Worm (Caenorhabditis elegans) whole organism, dauer: ENCODE data around the gene dnj-11.

Experiments used
- unc-62 ChIP-seq: sonication (generic microtip); optimal IDR thresholded peaks from 2 replicates; lab custom pipeline; 2017; ENCODE audit warnings: missing biosample characterization, missing genetic modification reagents, missing genetic modification characterization

The dnj-11 gene

ce11 chrIV:6585397-6585921, at the start of gene dnj-11, which contains the start of gene F38A5.2:
Gene dnj-11, plus strand, starts transcription at chrIV:6585871.
Gene F38A5.2, minus strand, starts transcription at chrIV:6585400.
- no peak for TF ChIP-seq unc-62 (GFP tag; lab: Kevin White, UChicago)

DNA sequence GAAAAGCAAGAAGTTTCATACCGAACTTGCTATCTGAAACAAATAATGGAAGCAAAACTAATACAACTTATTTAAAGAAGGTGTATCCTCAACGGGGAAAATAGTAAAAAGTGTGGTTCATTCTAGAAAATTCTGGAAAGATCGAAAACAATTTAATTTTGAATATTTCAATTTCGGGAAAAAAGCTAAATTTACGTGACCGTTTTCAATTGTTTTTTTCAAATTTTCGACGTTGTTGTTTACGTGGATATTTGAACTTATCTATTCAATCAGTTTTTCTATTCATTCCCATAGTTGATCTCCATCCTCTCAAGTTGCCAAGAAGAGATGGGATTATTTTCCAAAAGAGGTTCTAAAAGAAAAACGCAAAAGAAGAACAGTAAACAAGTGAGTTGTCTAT, 49.8 kb upstream of the dnj-11 start, which contains the start of gene C01G5.3:
Gene C01G5.3 (plus strand): TSS at position 301 of the 400 bp plus-strand sequence.
- TF ChIP-seq unc-62 (GFP tag; lab: Kevin White, UChicago), result no peak

DNA sequence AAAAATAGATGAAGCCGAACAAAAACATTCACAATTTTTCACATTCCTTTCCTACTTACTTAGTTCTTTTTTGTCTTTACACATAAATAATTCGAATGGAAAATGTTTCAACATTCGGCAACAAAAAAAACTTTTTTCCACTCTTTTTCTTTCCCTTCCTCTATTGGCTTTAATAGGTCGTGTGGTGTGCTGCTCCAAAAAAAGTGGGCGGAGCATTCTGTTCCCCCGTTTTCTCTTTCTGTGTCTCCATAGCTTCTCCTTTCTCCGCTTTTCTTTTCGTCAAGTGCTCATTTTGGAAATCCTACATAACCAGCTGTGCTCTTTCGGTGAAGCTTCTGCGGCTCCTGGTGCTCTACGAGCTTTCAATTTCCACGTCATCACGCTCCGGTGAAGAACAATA, 44.2 kb upstream of the dnj-11 start, which contains the start of gene C01G5.25:
Gene C01G5.25 (plus strand): TSS at position 250 of the 400 bp plus-strand sequence.
- no peak for TF ChIP-seq unc-62 (GFP tag; lab: Kevin White, UChicago)

ce11 chrIV:6542962-6543361, 42.7 kb upstream of the dnj-11 start:
- no peak for TF ChIP-seq unc-62 (GFP tag; lab: Kevin White, UChicago)

DNA sequence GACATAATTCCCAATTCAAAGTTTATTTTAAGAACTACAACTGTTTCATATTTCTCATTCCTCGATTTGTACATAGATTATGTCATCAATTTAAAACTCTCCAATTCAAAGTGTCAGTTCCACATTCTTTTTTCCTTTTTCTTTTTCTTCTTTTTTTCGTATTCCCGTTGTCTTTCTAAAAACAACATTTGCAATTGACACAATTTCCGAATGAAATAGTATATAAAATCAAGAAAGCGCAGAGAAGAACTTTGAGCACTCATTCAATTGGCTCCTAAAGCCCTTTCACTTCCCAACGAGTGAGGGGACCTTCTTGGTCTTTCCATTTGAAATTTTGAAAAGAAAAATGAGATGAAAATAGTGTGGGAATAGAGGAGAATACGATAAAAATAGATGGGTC, 38.3 kb upstream of the dnj-11 start:
- TF ChIP-seq unc-62 (GFP tag; lab: Kevin White, UChicago), result no peak

DNA sequence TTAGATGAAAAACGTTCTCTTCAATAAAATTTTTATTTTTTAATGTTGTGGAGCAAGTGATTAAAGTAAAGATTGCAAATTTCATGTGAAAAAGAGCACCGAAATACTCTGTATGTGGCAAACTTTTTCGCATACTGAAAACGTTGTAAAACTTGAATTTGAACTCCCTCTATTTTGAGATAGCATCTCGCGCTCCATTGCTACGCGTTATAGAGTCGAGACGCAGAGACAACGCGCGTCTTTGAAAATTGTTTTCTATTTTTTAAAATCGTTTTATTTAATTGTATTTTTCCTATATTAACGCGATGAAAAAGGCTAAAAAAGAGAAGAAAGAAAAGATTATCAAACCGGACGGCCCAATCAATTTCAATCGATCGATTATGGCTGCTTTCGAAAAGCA, 37.1 kb upstream of the dnj-11 start, which contains the start of gene fan-1:
Gene fan-1 (plus strand): TSS at position 78 of the 400 bp plus-strand sequence.
- TF ChIP-seq unc-62 (GFP tag; lab: Kevin White, UChicago), result no peak

ce11 chrIV:6552036-6552435, 33.6 kb upstream of the dnj-11 start:
- no peak for TF ChIP-seq unc-62 (GFP tag; lab: Kevin White, UChicago)

DNA sequence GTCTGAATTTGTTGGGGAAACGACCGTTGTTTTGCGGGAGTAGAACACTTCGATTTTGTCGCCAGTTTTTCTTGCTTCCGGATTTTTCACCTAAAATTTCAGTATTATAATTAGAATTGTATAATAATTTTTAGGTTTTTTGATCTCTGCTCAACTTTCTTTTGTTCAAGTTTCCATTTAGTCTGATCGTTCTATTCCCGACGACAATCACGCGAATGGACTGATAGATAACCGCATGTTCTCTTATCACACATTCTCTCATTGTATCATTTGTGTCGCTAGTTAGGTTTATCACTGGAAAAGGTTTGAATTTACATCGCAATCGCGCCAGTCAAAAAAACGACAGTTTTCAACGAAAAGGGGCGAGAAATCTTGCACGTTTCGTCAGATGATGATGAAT, 30.8 kb upstream of the dnj-11 start:
- no peak for TF ChIP-seq unc-62 (GFP tag; lab: Kevin White, UChicago)

ce11 chrIV:6555388-6556330, 30.0 kb upstream of the dnj-11 start, which contains the start of gene paqr-1:
Gene paqr-1, minus strand, starts transcription at chrIV:6555438.
- TF ChIP-seq unc-62 (GFP tag; lab: Kevin White, UChicago), result no peak

ce11 chrIV:6556624-6557368, 28.9 kb upstream of the dnj-11 start, which contains the start of gene try-3:
Gene try-3, plus strand, starts transcription at chrIV:6557155.
- no peak for TF ChIP-seq unc-62 (GFP tag; lab: Kevin White, UChicago)

ce11 chrIV:6560434-6560833, 25.2 kb upstream of the dnj-11 start, which contains the start of gene best-9:
Gene best-9, plus strand, starts transcription at chrIV:6560734.
- no peak for TF ChIP-seq unc-62 (GFP tag; lab: Kevin White, UChicago)

ce11 chrIV:6562039-6562438, 23.6 kb upstream of the dnj-11 start:
- TF ChIP-seq unc-62 (GFP tag; lab: Kevin White, UChicago), result no peak

DNA sequence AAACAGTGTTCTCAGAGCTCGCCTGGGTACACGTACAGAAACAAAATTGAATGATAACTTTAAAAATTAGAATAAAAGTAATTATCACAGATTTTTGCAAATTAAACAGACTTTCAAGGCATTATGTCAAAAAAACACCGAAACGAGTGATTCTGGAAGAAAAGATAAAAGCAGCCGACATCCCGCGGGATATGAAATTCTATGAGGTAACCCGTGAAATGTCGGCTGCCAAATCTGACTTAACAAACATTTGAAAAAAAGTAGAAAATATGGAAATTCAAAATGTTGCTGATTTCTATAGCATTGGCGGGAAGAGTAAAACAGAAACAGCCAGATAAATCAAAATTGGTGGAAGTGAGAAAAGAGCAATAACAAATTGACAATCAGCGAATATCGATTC, 20.1 kb upstream of the dnj-11 start:
- TF ChIP-seq unc-62 (GFP tag; lab: Kevin White, UChicago), result no peak

DNA sequence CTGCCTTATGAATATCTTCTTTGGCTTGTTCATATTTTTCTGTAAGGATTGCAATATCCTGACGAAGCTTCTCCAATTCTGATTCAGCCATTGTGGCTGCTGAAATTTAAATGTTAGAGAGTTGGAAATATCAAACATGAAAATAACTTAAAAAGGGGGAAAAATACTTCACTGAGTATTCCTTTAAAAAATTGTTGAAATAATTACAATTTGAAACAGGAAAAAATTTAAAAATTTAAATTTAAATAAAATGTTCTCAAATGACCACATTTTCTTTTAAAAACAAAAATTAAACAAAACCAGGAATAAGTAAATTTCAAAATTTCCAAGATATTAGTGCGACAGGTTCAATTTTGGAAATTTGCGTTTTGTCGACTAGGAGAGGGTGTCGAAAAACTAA, 13.4 kb upstream of the dnj-11 start, which contains the start of gene bicd-1:
Gene bicd-1 (minus strand): TSS at position 101 of the 400 bp plus-strand sequence.
- no peak for TF ChIP-seq unc-62 (GFP tag; lab: Kevin White, UChicago)

ce11 chrIV:6572655-6573054, 13.0 kb upstream of the dnj-11 start:
- no peak for TF ChIP-seq unc-62 (GFP tag; lab: Kevin White, UChicago)
